Fruit fly (Drosophila melanogaster): ENCODE measurements around the gene Hmgcr.

The Hmgcr gene

dm6 chr3R:23723381-23724034 lies 9.6 kb upstream of the Hmgcr start (continued):
- peak; percentile 82; the same call in 1 of the 2 replicates for TF ChIP-seq HLH3B (GFP tag; IDR thresholded peaks at IDR 0.05)
- no peak for TF ChIP-seq phol (tag; optimal IDR thresholded peaks at IDR 0.05)
- TF ChIP-seq gcm2 (GFP tag; optimal IDR thresholded peaks at IDR 0.05): no peak
- TF ChIP-seq CG10431 (GFP tag; optimal IDR thresholded peaks at IDR 0.05): no peak
- TF ChIP-seq dmrt99B (tag; optimal IDR thresholded peaks at IDR 0.05): peak; percentile 53
- no peak for TF ChIP-seq Hmx (GFP tag; optimal IDR thresholded peaks at IDR 0.05)
- TF ChIP-seq unc-4 (GFP tag; IDR thresholded peaks at IDR 0.05; ENCODE audit: partially characterized antibody): no peak
- TF ChIP-seq NC2β (GFP tag; optimal IDR thresholded peaks at IDR 0.05): no peak
- TF ChIP-seq slou (GFP tag; optimal IDR thresholded peaks at IDR 0.05): no peak
- TF ChIP-seq kni (GFP tag; optimal IDR thresholded peaks at IDR 0.05): peak; percentile 70
- no peak for TF ChIP-seq Lhr (GFP tag; optimal IDR thresholded peaks at IDR 0.05)
- TF ChIP-seq ewg (GFP tag; optimal IDR thresholded peaks at IDR 0.05): no peak
- TF ChIP-seq ash1 (GFP tag; optimal IDR thresholded peaks at IDR 0.05): peak; percentile 4
- TF ChIP-seq ranshi (GFP tag; IDR thresholded peaks at IDR 0.05): peak; percentile 61; the same call in 1 of the 2 replicates
- no peak for TF ChIP-seq luna (GFP tag; optimal IDR thresholded peaks at IDR 0.05)
- TF ChIP-seq Dip2 (GFP tag; IDR thresholded peaks at IDR 0.05): no peak
- TF ChIP-seq MTF-1 (GFP tag; optimal IDR thresholded peaks at IDR 0.05; ENCODE audit: borderline replicate concordance): peak; percentile 95
- TF ChIP-seq CG7928 (GFP tag; optimal IDR thresholded peaks at IDR 0.05): no peak
- TF ChIP-seq H15 (GFP tag; IDR thresholded peaks at IDR 0.05): peak; percentile 52; the same call in 1 of the 3 replicates
- no peak for TF ChIP-seq CG43689 (GFP tag; IDR thresholded peaks at IDR 0.05)
- TF ChIP-seq CG8924 (tag; optimal IDR thresholded peaks at IDR 0.05): peak; percentile 39
- no peak for TF ChIP-seq CG17361 (GFP tag; IDR thresholded peaks at IDR 0.05)
- TF ChIP-seq Nf-YA (GFP tag; IDR thresholded peaks at IDR 0.05): peak; percentile 86
- TF ChIP-seq ATbp (GFP tag; optimal IDR thresholded peaks at IDR 0.05): peak; percentile 93
- peak; percentile 52; the same call in 1 of the 2 replicates for TF ChIP-seq Atf6 (GFP tag; IDR thresholded peaks at IDR 0.05)
- TF ChIP-seq CG10543 (GFP tag; optimal IDR thresholded peaks at IDR 0.05): peak; percentile 44
- TF ChIP-seq CG9932 (GFP tag; IDR thresholded peaks at IDR 0.05): 0 out of 2 replicates have a peak, but pooled peaks have one; percentile 5
- no peak for TF ChIP-seq dmrt11E (tag; optimal IDR thresholded peaks at IDR 0.05)
- peak; percentile 49 for TF ChIP-seq Camta (GFP tag; optimal IDR thresholded peaks at IDR 0.05)
- no peak for TF ChIP-seq ERR (GFP tag; optimal IDR thresholded peaks at IDR 0.05)
- no peak for TF ChIP-seq C15 (GFP tag; IDR thresholded peaks at IDR 0.05)
- no peak for TF ChIP-seq CG7556 (GFP tag; optimal IDR thresholded peaks at IDR 0.05)
- TF ChIP-seq tup (GFP tag; optimal IDR thresholded peaks at IDR 0.05): no peak
- TF ChIP-seq CG34422 (GFP tag; IDR thresholded peaks at IDR 0.05): 0 out of 3 replicates have a peak, but pooled peaks have one; percentile 49
- no peak for TF ChIP-seq CG30020 (tag; optimal IDR thresholded peaks at IDR 0.05)
- no peak for TF ChIP-seq Xbp1 (GFP tag; optimal IDR thresholded peaks at IDR 0.05)
- no peak for TF ChIP-seq tin (GFP tag; optimal IDR thresholded peaks at IDR 0.05)
- no peak for TF ChIP-seq CG15696 (tag; optimal IDR thresholded peaks at IDR 0.05)
- peak; percentile 48 for TF ChIP-seq gem (tag; optimal IDR thresholded peaks at IDR 0.05)
- TF ChIP-seq scrt (GFP tag; optimal IDR thresholded peaks at IDR 0.05): no peak
- TF ChIP-seq gfzf (GFP tag; optimal IDR thresholded peaks at IDR 0.05): no peak
- peak; percentile 78 for TF ChIP-seq CG6683 (GFP tag; optimal IDR thresholded peaks at IDR 0.05)
- no peak for TF ChIP-seq CG9437 (GFP tag; optimal IDR thresholded peaks at IDR 0.05)
- TF ChIP-seq CG6813 (GFP tag; optimal IDR thresholded peaks at IDR 0.05): peak; percentile 78
- peak; percentile 9 for TF ChIP-seq CG18262 (tag; optimal IDR thresholded peaks at IDR 0.05)
- no peak for TF ChIP-seq CG8478 (optimal IDR thresholded peaks at IDR 0.05)
- TF ChIP-seq Dref (GFP tag; IDR thresholded peaks at IDR 0.05): no peak
- TF ChIP-seq BEAF-32 (GFP tag; optimal IDR thresholded peaks at IDR 0.05): no peak
- TF ChIP-seq E2f1 (GFP tag; IDR thresholded peaks at IDR 0.05): no peak
- peak; percentile 84 for TF ChIP-seq HHEX (GFP tag; optimal IDR thresholded peaks at IDR 0.05)
